Fruit fly (Drosophila melanogaster) whole organism, pupa: ENCODE data around the gene CG15468.
A peak's percentile ranks its signal among the peaks of the same experiment; 100 is the strongest.

Experiments
- CG14655 ChIP-seq: fragments of 200-800 bp; sonication (Bioruptor generic); optimal IDR thresholded peaks from 3 replicates; lab custom pipeline; 2017; ENCODE audit warnings: mild to moderate bottlenecking, missing biosample characterization, missing genetic modification reagents, missing genetic modification characterization
- CG17806 ChIP-seq: fragments of 200-800 bp; sonication (Bioruptor generic); optimal IDR thresholded peaks from 2 replicates; lab custom pipeline; 2018; ENCODE audit warnings: missing biosample characterization, mild to moderate bottlenecking, missing genetic modification characterization, moderate library complexity
- CG8159 ChIP-seq: fragments of 200-800 bp; sonication (Bioruptor generic); optimal IDR thresholded peaks from 3 replicates; lab custom pipeline; 2018; ENCODE audit warnings: missing biosample characterization, mild to moderate bottlenecking, missing genetic modification characterization, moderate library complexity

DNA sequence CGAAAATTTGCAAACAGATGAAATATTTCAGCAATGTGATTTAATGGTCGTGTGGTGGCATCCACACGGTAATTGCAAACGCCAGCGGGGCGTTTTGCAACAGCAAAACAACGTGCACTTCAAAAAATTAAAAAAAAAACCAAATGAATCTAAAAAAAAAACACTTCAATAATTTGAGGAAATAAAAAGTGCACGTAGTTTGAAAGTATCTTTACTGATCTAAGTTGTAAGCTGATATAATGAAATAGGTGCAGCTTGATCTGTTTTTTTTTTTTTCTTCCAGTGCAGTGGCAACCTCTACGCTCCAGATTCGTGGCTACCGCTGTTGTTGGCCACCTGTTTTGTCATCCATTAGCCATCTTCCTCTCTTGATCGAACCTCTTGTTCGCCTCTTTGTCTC is 41.8 kb upstream of the CG15468 start:
- TF ChIP-seq CG8159 (tag; lab: Kevin White, UChicago): no peak
- TF ChIP-seq CG14655: peak; percentile 65
- peak; percentile 27 for TF ChIP-seq CG17806
